Worm (Caenorhabditis elegans) whole organism, L1 larva: ENCODE data around the gene F59D12.3.
A peak's percentile ranks its signal among the peaks of the same experiment; 100 is the strongest.

Experiments used
- C34B4.2 ChIP-seq: sonication (generic microtip); optimal IDR thresholded peaks from 2 replicates; lab custom pipeline; 2017; ENCODE audit warnings: mild to moderate bottlenecking, missing genetic modification characterization, missing compliant biosample characterization
- Y116A8C.19 ChIP-seq: sonication (generic microtip); optimal IDR thresholded peaks from 2 replicates; lab custom pipeline; 2016; ENCODE audit warnings: missing compliant biosample characterization, missing genetic modification characterization, borderline replicate concordance
- blmp-1 ChIP-seq: fragments of 150-350 bp; optimal IDR thresholded peaks from 2 replicates; lab custom pipeline; 2014; ENCODE audit warnings: missing biosample characterization, missing genetic modification characterization
- ceh-63 ChIP-seq: fragments of 200-800 bp; sonication (Bioruptor generic); optimal IDR thresholded peaks from 2 replicates; lab custom pipeline; 2018; ENCODE audit warnings: mild to moderate bottlenecking, missing genetic modification characterization, missing compliant biosample characterization
- ceh-8 ChIP-seq: fragments of 200-800 bp; sonication (Bioruptor generic); optimal IDR thresholded peaks from 2 replicates; lab custom pipeline; 2018; ENCODE audit warnings: mild to moderate bottlenecking, missing genetic modification characterization, moderate library complexity, missing compliant biosample characterization
- ceh-82 ChIP-seq, 3 experiments: fragments of 150-350 bp in 1 of 3; sonication (generic microtip) in 2 of 3; optimal IDR thresholded peaks; 2 replicates each; lab custom pipeline; 2014 to 2017; ENCODE audit warnings: missing biosample characterization in 3 of 3, missing genetic modification characterization in 3 of 3
- ces-1 ChIP-seq: fragments of 150-350 bp; optimal IDR thresholded peaks from 2 replicates; lab custom pipeline; 2014; ENCODE audit warnings: missing biosample characterization, missing genetic modification reagents, missing genetic modification characterization
- dsc-1 ChIP-seq: sonication (generic microtip); optimal IDR thresholded peaks from 2 replicates; lab custom pipeline; 2016; ENCODE audit warnings: mild to moderate bottlenecking, missing genetic modification characterization, missing compliant biosample characterization
- egl-13 ChIP-seq: sonication (generic microtip); optimal IDR thresholded peaks from 2 replicates; lab custom pipeline; 2016; ENCODE audit warnings: missing genotype, missing genetic modification reagents, missing genetic modification characterization, missing compliant biosample characterization
- fkh-10 ChIP-seq: sonication (generic microtip); optimal IDR thresholded peaks from 2 replicates; lab custom pipeline; 2017; ENCODE audit warnings: missing biosample characterization, missing genetic modification reagents, missing genetic modification characterization
- fkh-4 ChIP-seq: sonication (generic microtip); optimal IDR thresholded peaks from 2 replicates; lab custom pipeline; 2016; ENCODE audit warnings: missing compliant biosample characterization, missing genetic modification characterization, borderline replicate concordance
- fos-1 ChIP-seq: fragments of 150-350 bp; optimal IDR thresholded peaks from 2 replicates; lab custom pipeline; 2014; ENCODE audit warnings: missing biosample characterization, missing genetic modification characterization
- hlh-17 ChIP-seq: fragments of 200-800 bp; sonication (Bioruptor generic); optimal IDR thresholded peaks from 2 replicates; lab custom pipeline; 2018; ENCODE audit warnings: missing genetic modification characterization, mild to moderate bottlenecking, missing compliant biosample characterization, moderate library complexity, borderline replicate concordance
- hlh-4 ChIP-seq: sonication (generic microtip); optimal IDR thresholded peaks from 2 replicates; lab custom pipeline; 2016; ENCODE audit warnings: mild to moderate bottlenecking, missing genetic modification characterization, missing compliant biosample characterization
- hpl-2 ChIP-seq: fragments of 150-350 bp; optimal IDR thresholded peaks from 2 replicates; lab custom pipeline; 2014; ENCODE audit warnings: missing biosample characterization, missing genetic modification reagents, missing genetic modification characterization
- irx-1 ChIP-seq: sonication (generic microtip); optimal IDR thresholded peaks from 2 replicates; lab custom pipeline; 2016; ENCODE audit warnings: missing genetic modification characterization, missing compliant biosample characterization
- isw-1 ChIP-seq: fragments of 200-800 bp; sonication (Bioruptor generic); IDR thresholded peaks from 2 replicates; pipeline ENCODE4 v1.3.6; 2022; ENCODE audit warnings: missing genetic modification characterization, missing compliant biosample characterization
- lin-14 ChIP-seq: fragments of 200-800 bp; sonication (Bioruptor generic); optimal IDR thresholded peaks from 2 replicates; lab custom pipeline; 2018; ENCODE audit warnings: mild to moderate bottlenecking, missing genetic modification characterization, moderate library complexity, missing compliant biosample characterization
- lir-3 ChIP-seq: sonication (generic microtip); optimal IDR thresholded peaks from 2 replicates; lab custom pipeline; 2016; ENCODE audit warnings: mild to moderate bottlenecking, missing genetic modification characterization, moderate library complexity, missing compliant biosample characterization; ENCODE audit not compliant: poor library complexity
- lsy-2 ChIP-seq, 2 experiments: fragments of 150-350 bp; optimal IDR thresholded peaks; 2 replicates each; lab custom pipeline; 2014; ENCODE audit warnings: missing biosample characterization in 2 of 2, missing genetic modification characterization in 2 of 2
- mab-9 ChIP-seq: fragments of 200-800 bp; sonication (Bioruptor generic); IDR thresholded peaks from 2 replicates; pipeline ENCODE4 v1.3.6; 2022; ENCODE audit warnings: missing genetic modification reagents, missing genetic modification characterization, missing compliant biosample characterization
- nhr-11 ChIP-seq: fragments of 150-350 bp; optimal IDR thresholded peaks from 2 replicates; lab custom pipeline; 2014; ENCODE audit warnings: missing biosample characterization, missing genetic modification characterization
- nhr-47 ChIP-seq: sonication (generic microtip); optimal IDR thresholded peaks from 2 replicates; lab custom pipeline; 2016; ENCODE audit warnings: mild to moderate bottlenecking, missing genetic modification characterization, moderate library complexity, missing compliant biosample characterization
- nhr-71 ChIP-seq: sonication (generic microtip); optimal IDR thresholded peaks from 2 replicates; lab custom pipeline; 2016; ENCODE audit warnings: mild to moderate bottlenecking, missing genetic modification characterization, moderate library complexity, missing compliant biosample characterization
- nhr-77 ChIP-seq: fragments of 150-350 bp; optimal IDR thresholded peaks from 2 replicates; lab custom pipeline; 2014; ENCODE audit warnings: missing biosample characterization, missing genetic modification characterization
- pax-3 ChIP-seq: fragments of 200-800 bp; sonication (Bioruptor generic); optimal IDR thresholded peaks from 2 replicates; lab custom pipeline; 2018; ENCODE audit warnings: mild to moderate bottlenecking, missing genetic modification characterization, moderate library complexity, missing compliant biosample characterization
- rnt-1 ChIP-seq: sonication (generic microtip); optimal IDR thresholded peaks from 2 replicates; lab custom pipeline; 2016; ENCODE audit warnings: mild to moderate bottlenecking, missing genetic modification characterization, moderate library complexity, missing compliant biosample characterization
- snpc-4 ChIP-seq: fragments of 150-350 bp; optimal IDR thresholded peaks from 2 replicates; lab custom pipeline; 2014; ENCODE audit warnings: missing biosample characterization, missing genetic modification characterization
- snu-23 ChIP-seq: sonication (generic microtip); optimal IDR thresholded peaks from 2 replicates; lab custom pipeline; 2016; ENCODE audit warnings: missing genetic modification characterization, missing compliant biosample characterization
- sptf-1 ChIP-seq: fragments of 150-350 bp; optimal IDR thresholded peaks from 2 replicates; lab custom pipeline; 2014; ENCODE audit warnings: missing biosample characterization, missing genetic modification characterization
- unc-130 ChIP-seq: fragments of 150-350 bp; optimal IDR thresholded peaks from 2 replicates; lab custom pipeline; 2017; ENCODE audit warnings: missing biosample characterization, missing genetic modification characterization, inconsistent platforms
- unc-62 ChIP-seq: fragments of 150-350 bp; optimal IDR thresholded peaks from 2 replicates; lab custom pipeline; 2014; ENCODE audit warnings: missing biosample characterization, missing genetic modification reagents, missing genetic modification characterization
- unc-86 ChIP-seq: sonication (generic microtip); optimal IDR thresholded peaks from 2 replicates; lab custom pipeline; 2016; ENCODE audit warnings: missing genetic modification characterization, missing compliant biosample characterization

The F59D12.3 gene

DNA sequence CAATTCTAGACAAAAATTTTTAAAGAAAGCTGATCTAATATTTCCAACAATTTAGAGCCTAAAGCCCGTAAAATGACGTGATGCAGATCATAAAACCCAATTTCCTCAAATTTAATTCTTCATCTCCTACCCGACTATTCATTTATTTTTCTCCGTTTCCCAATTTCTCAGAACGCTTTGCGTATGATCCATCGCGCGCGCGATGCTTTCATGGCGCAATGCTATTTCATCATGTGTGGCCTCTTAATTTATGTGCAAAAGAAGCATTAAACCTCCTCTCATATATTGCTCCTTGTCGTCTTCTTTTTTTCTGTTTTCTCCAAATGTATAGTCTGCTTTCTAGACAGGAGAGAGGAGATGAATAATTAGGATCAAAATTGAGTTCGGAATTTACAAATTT lies 17.9 kb upstream of the F59D12.3 start:
- TF ChIP-seq blmp-1 (no peak), nhr-71 (tag; lab: Kevin White, UChicago) (peak; percentile 59), ceh-63 (peak; percentile 52), egl-13 (tag; lab: Kevin White, UChicago) (peak; percentile 75), ces-1 (GFP tag; lab: Kevin White, UChicago) (no peak), Y116A8C.19 (tag; lab: Kevin White, UChicago) (no peak), unc-130 (tag; lab: Kevin White, UChicago) (no peak), nhr-47 (tag; lab: Kevin White, UChicago) (peak; percentile 31), lin-14 (GFP tag; lab: Kevin White, UChicago) (peak; percentile 56), ceh-82 (tag; optimal IDR thresholded peaks at IDR 0.05; lab: Kevin White, UChicago) (peak in 1 of 3 experiments; percentile 13), ceh-8 (GFP tag; lab: Kevin White, UChicago) (no peak), unc-86 (peak; percentile 68), unc-62 (GFP tag; lab: Kevin White, UChicago) (no peak), dsc-1 (tag; lab: Kevin White, UChicago) (peak; percentile 48), irx-1 (tag; lab: Kevin White, UChicago) (peak; percentile 15)
- TF ChIP-seq, all 84 proteins: peak for 9

DNA sequence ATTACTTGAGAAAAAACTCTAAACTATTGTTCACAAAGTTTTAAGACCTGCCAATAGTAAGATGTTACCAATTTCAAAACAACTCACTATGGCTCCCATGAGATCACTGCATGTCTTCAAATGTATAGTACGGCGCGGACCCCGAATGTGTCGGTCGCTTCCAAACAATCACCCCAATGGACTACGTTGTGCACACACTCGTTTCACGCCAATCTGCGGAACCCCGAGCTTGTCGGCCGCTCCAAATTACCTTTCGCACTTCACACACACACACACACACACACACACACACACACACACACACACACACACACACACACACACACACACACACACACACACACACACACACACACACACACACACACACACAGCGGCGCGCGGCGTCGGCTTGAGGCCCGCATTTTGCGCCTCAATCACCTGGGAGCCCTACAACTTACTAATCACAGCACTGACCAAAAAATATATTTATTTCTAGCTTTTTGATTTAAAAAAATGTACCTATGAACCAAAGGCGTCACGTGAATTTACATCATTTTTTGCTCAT lies 17.4 kb upstream of the F59D12.3 start:
- TF ChIP-seq fkh-10 (GFP tag; lab: Kevin White, UChicago) (no peak), snu-23 (GFP tag; lab: Kevin White, UChicago) (no peak), lin-14 (GFP tag; lab: Kevin White, UChicago) (peak; percentile 21), hlh-17 (GFP tag; lab: Kevin White, UChicago) (no peak), rnt-1 (tag; lab: Kevin White, UChicago) (no peak), lir-3 (no peak)

DNA sequence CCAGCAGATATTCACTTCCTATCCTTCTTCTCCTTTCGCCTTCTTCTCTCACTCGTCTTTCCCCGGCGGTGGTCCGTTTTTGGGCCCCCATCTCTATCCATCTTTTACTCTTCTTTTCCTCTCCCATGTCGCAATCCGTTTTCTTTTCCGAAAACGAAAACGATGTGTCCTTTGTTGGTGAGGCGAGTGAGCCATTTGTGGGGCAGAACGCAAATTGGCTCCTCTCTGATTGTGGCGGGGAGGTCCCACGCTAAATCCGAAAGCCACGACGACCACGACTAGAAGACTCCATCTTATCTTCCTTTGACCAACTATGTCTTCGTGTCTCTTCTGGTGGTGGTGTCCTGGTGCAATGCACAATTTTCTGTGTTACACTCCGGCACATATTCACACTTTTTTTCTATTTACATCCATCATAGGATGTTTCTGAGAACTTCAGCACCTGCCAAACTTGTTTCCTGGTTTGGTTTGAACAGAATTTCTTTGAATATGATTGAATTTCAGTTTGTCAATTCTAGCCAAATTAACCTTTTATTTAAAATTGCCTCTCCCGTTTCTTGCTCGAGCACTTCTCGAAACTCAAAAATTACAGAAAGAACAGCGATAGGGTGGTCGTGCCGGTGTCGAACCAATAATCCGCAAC lies 15.5 kb upstream of the F59D12.3 start, which contains the start of gene pcdr-1:
Gene pcdr-1 (plus strand): TSS at position 593 of the 643 bp plus-strand sequence.
- TF ChIP-seq hlh-17 (GFP tag; lab: Kevin White, UChicago) (no peak), lsy-2 (tag; optimal IDR thresholded peaks at IDR 0.05; lab: Kevin White, UChicago) (no peak), hlh-4 (peak; percentile 37), pax-3 (tag; lab: Kevin White, UChicago) (no peak), fkh-4 (tag; lab: Kevin White, UChicago) (no peak), isw-1 (GFP tag; lab: Robert Waterston, UW) (no peak), C34B4.2 (tag; lab: Kevin White, UChicago) (no peak), hpl-2 (no peak), unc-86 (no peak), fos-1 (no peak), nhr-11 (tag; lab: Kevin White, UChicago) (no peak), blmp-1 (no peak), unc-62 (GFP tag; lab: Kevin White, UChicago) (no peak), sptf-1 (tag; lab: Kevin White, UChicago) (no peak), lin-14 (GFP tag; lab: Kevin White, UChicago) (peak; percentile 65), nhr-71 (tag; lab: Kevin White, UChicago) (peak; percentile 16), snu-23 (GFP tag; lab: Kevin White, UChicago) (no peak), nhr-77 (tag; lab: Kevin White, UChicago) (no peak)

ce11 chrX:15663740-15664139 lies 13.0 kb upstream of the F59D12.3 start:
- 0 out of 2 replicates have a peak, but pooled peaks have one; percentile 30 for TF ChIP-seq mab-9 (GFP tag; lab: Robert Waterston, UW)
- peak; percentile 92 for TF ChIP-seq snpc-4 (tag; lab: Kevin White, UChicago)
- TF ChIP-seq nhr-47 (tag; lab: Kevin White, UChicago): peak; percentile 7
- no peak for TF ChIP-seq snu-23 (GFP tag; lab: Kevin White, UChicago)
